Worm (Caenorhabditis elegans): ENCODE measurements around the gene fbxc-54.

Gene fbxc-54

ce11 chrII:29578-29977 lies 1.9 kb upstream of the fbxc-54 start:
- TF ChIP-seq dao-5 (tag; optimal IDR thresholded peaks at IDR 0.05) (no peak), W03F9.2 (tag; optimal IDR thresholded peaks at IDR 0.05) (no peak), him-1 (tag; optimal IDR thresholded peaks at IDR 0.05) (no peak)

DNA sequence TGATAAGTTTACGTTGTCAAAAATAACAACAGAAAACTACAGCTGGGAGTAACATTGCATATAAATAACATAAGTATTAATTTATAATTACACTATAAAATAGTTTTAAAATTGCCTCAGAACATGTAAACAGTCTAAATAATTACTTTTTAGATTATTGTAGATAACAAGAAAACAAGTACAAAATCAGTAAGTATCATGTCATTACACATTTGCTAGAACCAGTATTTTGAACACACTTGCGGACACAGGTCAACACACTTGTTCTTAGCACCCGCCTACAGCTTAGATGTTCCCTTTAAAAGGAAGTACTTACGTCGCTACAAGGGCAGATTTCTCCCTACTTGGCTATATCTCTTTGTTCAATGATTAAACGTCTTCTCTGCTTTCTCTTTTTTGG lies 2.4 kb downstream of the fbxc-54 start, which contains the start of gene F23F1.2:
TSS of gene F23F1.2 (plus strand) at position 301 of the 400 bp plus-strand sequence.
- no peak for TF ChIP-seq him-1 (tag; optimal IDR thresholded peaks at IDR 0.05)
- no peak for TF ChIP-seq dao-5 (tag; optimal IDR thresholded peaks at IDR 0.05)
- no peak for TF ChIP-seq W03F9.2 (tag; optimal IDR thresholded peaks at IDR 0.05)

ce11 chrII:37213-37612 lies 5.7 kb downstream of the fbxc-54 start, which contains the start of gene F23F1.6:
F23F1.6 (minus strand) TSS chrII:37313.
- TF ChIP-seq him-1 (tag; optimal IDR thresholded peaks at IDR 0.05): no peak
- TF ChIP-seq dao-5 (tag; optimal IDR thresholded peaks at IDR 0.05): no peak
- no peak for TF ChIP-seq W03F9.2 (tag; optimal IDR thresholded peaks at IDR 0.05)

- TF ChIP-seq dao-5 (tag; optimal IDR thresholded peaks at IDR 0.05) (no peak), W03F9.2 (tag; optimal IDR thresholded peaks at IDR 0.05) (no peak), him-1 (tag; optimal IDR thresholded peaks at IDR 0.05) (no peak)
Measured at ce11 chrII:39437-39836, 7.9 kb downstream of the fbxc-54 start, which contains the start of gene spp-24. spp-24 (minus strand) TSS chrII:39537.

- TF ChIP-seq dao-5 (tag; optimal IDR thresholded peaks at IDR 0.05) (no peak), him-1 (tag; optimal IDR thresholded peaks at IDR 0.05) (no peak), W03F9.2 (tag; optimal IDR thresholded peaks at IDR 0.05) (no peak)
Measured at ce11 chrII:41914-42313, 10.4 kb downstream of the fbxc-54 start, which contains the start of gene F23F1.10. F23F1.10 (minus strand) TSS chrII:41982.

DNA sequence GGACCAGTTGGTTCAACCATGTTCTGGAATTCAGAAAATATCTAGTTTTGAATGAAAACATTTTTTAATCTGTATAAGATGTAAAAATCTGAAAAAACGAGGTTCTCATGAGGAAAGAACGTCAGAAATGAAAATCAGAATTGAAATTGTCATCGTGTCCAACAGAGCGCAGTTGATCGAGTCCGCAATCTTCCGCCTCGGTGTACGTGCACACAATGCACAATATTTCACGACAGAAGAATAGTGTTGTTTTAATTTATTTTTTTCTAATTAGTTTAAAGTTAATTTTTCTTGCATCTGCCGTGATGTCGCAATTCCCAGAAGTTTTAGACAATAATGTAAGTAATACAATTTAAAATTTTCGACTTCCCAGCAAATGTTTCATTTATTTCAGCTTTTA lies 12.1 kb downstream of the fbxc-54 start, which contains the start of gene nfyc-1:
TSS of gene nfyc-1 (plus strand) at position 268 of the 400 bp plus-strand sequence.
- TF ChIP-seq dao-5 (tag; optimal IDR thresholded peaks at IDR 0.05) (no peak), him-1 (tag; optimal IDR thresholded peaks at IDR 0.05) (no peak), W03F9.2 (tag; optimal IDR thresholded peaks at IDR 0.05) (peak; percentile 79)

DNA sequence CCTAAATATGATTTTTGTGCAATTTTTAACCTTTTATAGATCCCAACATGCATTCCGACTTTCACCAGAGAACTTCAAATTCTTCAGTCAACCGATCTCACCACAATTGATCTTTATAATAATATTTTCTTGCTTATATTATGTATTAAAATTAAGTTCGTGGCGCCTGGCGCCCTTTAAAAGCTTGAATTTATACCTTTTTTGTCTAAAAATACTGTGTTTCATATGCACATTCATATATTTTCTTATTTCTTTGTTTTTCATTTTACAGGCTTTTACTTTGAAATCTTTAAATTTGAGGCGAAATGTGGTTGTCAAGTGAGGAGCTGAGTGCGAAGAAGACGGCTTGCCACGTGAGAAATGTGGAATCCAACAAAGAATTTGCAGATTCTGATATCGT lies 13.2 kb downstream of the fbxc-54 start, which contains the start of gene rpoa-49:
TSS of gene rpoa-49 (plus strand) at position 301 of the 400 bp plus-strand sequence.
- TF ChIP-seq him-1 (tag; optimal IDR thresholded peaks at IDR 0.05) (no peak), W03F9.2 (tag; optimal IDR thresholded peaks at IDR 0.05) (no peak), dao-5 (tag; optimal IDR thresholded peaks at IDR 0.05) (no peak)

DNA sequence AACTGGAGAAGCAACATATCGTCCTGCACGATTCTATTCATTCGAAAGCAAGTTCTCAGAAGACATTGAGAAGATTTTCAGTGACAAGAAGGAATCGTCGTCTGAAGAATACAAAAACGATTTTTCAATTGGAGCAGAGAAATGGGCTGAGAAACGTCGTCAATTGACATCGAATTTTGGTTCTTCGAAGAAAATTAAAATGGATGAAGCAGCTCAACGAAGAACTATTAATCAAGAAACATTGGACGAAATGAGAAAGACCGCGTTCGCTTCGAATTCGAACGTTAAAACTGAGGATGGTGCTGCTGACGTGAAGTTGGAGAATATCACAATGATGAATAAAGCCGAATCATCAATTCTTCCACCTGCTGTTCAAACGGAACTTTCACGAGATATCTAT lies 14.6 kb downstream of the fbxc-54 start, which contains the start of gene rpt-4:
TSS of gene rpt-4 (minus strand) at position 101 of the 400 bp plus-strand sequence.
- no peak for TF ChIP-seq W03F9.2 (tag; optimal IDR thresholded peaks at IDR 0.05)
- no peak for TF ChIP-seq him-1 (tag; optimal IDR thresholded peaks at IDR 0.05)

ce11 chrII:47280-47679 lies 15.8 kb downstream of the fbxc-54 start, which contains the start of gene C23H3.5:
C23H3.5 (plus strand) TSS chrII:47580.
- no peak for TF ChIP-seq W03F9.2 (tag; optimal IDR thresholded peaks at IDR 0.05)
- TF ChIP-seq him-1 (tag; optimal IDR thresholded peaks at IDR 0.05): no peak
- TF ChIP-seq dao-5 (tag; optimal IDR thresholded peaks at IDR 0.05): no peak

ce11 chrII:50862-51261 lies 19.3 kb downstream of the fbxc-54 start:
- TF ChIP-seq W03F9.2 (tag; optimal IDR thresholded peaks at IDR 0.05): no peak
- no peak for TF ChIP-seq him-1 (tag; optimal IDR thresholded peaks at IDR 0.05)
- no peak for TF ChIP-seq dao-5 (tag; optimal IDR thresholded peaks at IDR 0.05)

DNA sequence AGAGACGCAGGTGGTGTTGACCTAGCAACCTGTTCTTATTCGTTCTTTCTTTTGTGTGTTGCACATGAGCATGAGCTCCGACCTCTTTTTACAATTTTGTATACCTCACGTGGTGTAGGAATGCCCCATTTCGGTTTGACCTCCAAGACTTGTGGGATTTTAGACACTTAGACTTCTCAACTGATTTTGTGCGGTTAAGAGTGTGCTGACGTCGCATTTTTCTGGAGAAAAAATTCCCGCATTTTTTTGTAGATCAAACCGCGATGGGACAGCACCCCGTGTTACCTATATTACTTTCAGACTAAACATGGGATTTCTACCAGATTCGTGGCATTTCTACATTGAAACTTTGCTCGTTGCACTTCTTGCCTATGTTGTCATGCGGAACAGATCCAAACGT lies 19.8 kb downstream of the fbxc-54 start, which contains the start of gene sptl-1:
TSS of gene sptl-1 (plus strand) at position 301 of the 400 bp plus-strand sequence.
- TF ChIP-seq W03F9.2 (tag; optimal IDR thresholded peaks at IDR 0.05) (no peak), him-1 (tag; optimal IDR thresholded peaks at IDR 0.05) (no peak), dao-5 (tag; optimal IDR thresholded peaks at IDR 0.05) (no peak)

- TF ChIP-seq dao-5 (tag; optimal IDR thresholded peaks at IDR 0.05) (no peak), W03F9.2 (tag; optimal IDR thresholded peaks at IDR 0.05) (no peak), him-1 (tag; optimal IDR thresholded peaks at IDR 0.05) (no peak)
Measured at ce11 chrII:55204-55603, 23.7 kb downstream of the fbxc-54 start, which contains the start of gene tre-5. tre-5 (minus strand) TSS chrII:55304.

DNA sequence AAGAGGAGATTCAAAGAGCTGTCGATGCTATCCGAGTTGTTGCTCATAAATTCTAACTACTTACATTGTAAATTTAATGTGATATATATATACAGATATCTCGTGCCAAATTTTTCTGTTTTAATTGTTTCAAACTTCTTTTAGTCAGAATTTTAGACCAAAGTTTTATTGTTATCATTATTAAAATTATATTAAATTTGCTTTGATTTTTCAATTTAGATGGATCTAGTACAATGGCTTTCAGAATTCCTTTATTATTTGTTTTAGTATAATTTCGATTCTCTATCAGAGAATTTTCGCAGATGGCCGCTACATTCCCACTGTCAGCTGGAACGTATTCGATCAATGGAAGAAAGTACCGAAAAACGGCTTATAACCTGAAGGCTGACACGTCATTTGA lies 25.9 kb downstream of the fbxc-54 start, which contains the start of gene ascc-1:
TSS of gene ascc-1 (plus strand) at position 301 of the 400 bp plus-strand sequence.
- TF ChIP-seq dao-5 (tag; optimal IDR thresholded peaks at IDR 0.05) (no peak), W03F9.2 (tag; optimal IDR thresholded peaks at IDR 0.05) (no peak), him-1 (tag; optimal IDR thresholded peaks at IDR 0.05) (no peak)

DNA sequence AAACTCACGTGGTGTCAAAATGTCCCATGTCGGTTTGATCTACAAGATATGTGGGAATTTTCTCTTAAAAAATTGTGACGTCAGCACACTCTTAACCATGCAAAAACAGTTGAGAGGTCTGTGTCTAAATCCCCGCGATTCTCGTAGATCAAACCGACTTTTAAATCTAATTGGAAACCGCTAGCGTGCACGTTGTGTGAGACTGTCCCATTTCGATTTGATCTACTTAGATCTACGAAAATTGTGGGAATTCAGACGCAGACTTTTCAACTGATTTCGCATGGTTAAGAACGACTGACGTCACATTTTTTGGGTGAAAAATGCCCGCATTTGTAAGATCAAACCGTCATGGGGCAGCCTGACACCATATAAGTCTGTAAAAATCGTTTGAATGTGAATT lies 26.4 kb downstream of the fbxc-54 start:
- TF ChIP-seq W03F9.2 (tag; optimal IDR thresholded peaks at IDR 0.05) (no peak), dao-5 (tag; optimal IDR thresholded peaks at IDR 0.05) (no peak), him-1 (tag; optimal IDR thresholded peaks at IDR 0.05) (no peak)

ce11 chrII:60049-60448 lies 28.5 kb downstream of the fbxc-54 start:
- TF ChIP-seq dao-5 (tag; optimal IDR thresholded peaks at IDR 0.05): no peak
- TF ChIP-seq him-1 (tag; optimal IDR thresholded peaks at IDR 0.05): no peak
- TF ChIP-seq W03F9.2 (tag; optimal IDR thresholded peaks at IDR 0.05): no peak

Measured in whole organism, L4/young adult.